Fruit fly (Drosophila melanogaster) whole organism, embryonic: ENCODE results near the gene CG7352.

Source experiments
- B-H2 ChIP-seq: fragments of 200-800 bp; sonication (Bioruptor generic); optimal IDR thresholded peaks from 2 replicates; lab custom pipeline; 2018; ENCODE audit warnings: missing biosample characterization, mild to moderate bottlenecking, missing genetic modification characterization
- CG11247 ChIP-seq: fragments of 200-800 bp; sonication (Bioruptor generic); IDR thresholded peaks from 2 replicates; pipeline ENCODE4 v1.3.6; 2022; ENCODE audit warnings: missing biosample characterization, missing genetic modification characterization
- CG12942 ChIP-seq: fragments of 200-800 bp; sonication (Bioruptor generic); optimal IDR thresholded peaks from 3 replicates; lab custom pipeline; 2016; ENCODE audit warnings: missing biosample characterization, missing genetic modification characterization
- CG13296 ChIP-seq: fragments of 200-800 bp; sonication (Bioruptor generic); optimal IDR thresholded peaks from 3 replicates; lab custom pipeline; 2018; ENCODE audit warnings: missing biosample characterization, mild to moderate bottlenecking, missing genetic modification characterization
- CG17186 ChIP-seq: fragments of 200-800 bp; sonication (Bioruptor generic); optimal IDR thresholded peaks from 3 replicates; lab custom pipeline; 2017; ENCODE audit warnings: missing biosample characterization, missing genetic modification reagents, missing genetic modification characterization
- CG2712 ChIP-seq: fragments of 200-800 bp; optimal IDR thresholded peaks from 3 replicates; lab custom pipeline; 2019; ENCODE audit warnings: missing biosample characterization, mild to moderate bottlenecking, missing genetic modification characterization, moderate library complexity
- CG34224 ChIP-seq: fragments of 200-800 bp; sonication (Bioruptor generic); IDR thresholded peaks from 3 replicates; pipeline ENCODE4 v1.3.6; 2022; ENCODE audit warnings: missing biosample characterization, missing genetic modification characterization; ENCODE audit not compliant: partially characterized antibody
- CG4328 ChIP-seq: fragments of 200-800 bp; sonication (Bioruptor generic); optimal IDR thresholded peaks from 3 replicates; lab custom pipeline; 2017; ENCODE audit warnings: missing biosample characterization, missing genetic modification reagents, missing genetic modification characterization
- CG6654 ChIP-seq: fragments of 200-800 bp; sonication (Bioruptor generic); optimal IDR thresholded peaks from 2 replicates; lab custom pipeline; 2017; ENCODE audit warnings: missing biosample characterization, mild to moderate bottlenecking, missing genetic modification characterization
- CG7372 ChIP-seq: fragments of 200-800 bp; sonication (Bioruptor generic); IDR thresholded peaks from 2 replicates; pipeline ENCODE4 v1.3.6; 2022; ENCODE audit warnings: missing biosample characterization, missing genetic modification characterization
- CG7928 ChIP-seq: fragments of 200-800 bp; sonication (Bioruptor generic); optimal IDR thresholded peaks from 2 replicates; lab custom pipeline; 2017; ENCODE audit warnings: missing biosample characterization, mild to moderate bottlenecking, missing genetic modification characterization
- CkIIα-i1 ChIP-seq: fragments of 200-800 bp; sonication (Bioruptor generic); IDR thresholded peaks from 2 replicates; pipeline ENCODE4 v1.3.6; 2022; ENCODE audit warnings: missing biosample characterization, missing genetic modification characterization
- D ChIP-seq, 2 experiments: fragments of 200-800 bp in 1 of 2; fragments of >200 bp in 1 of 2; sonication (Bioruptor generic) in 1 of 2; optimal IDR thresholded peaks; 2 replicates in 1 of 2; 3 replicates in 1 of 2; lab custom pipeline; 2017; ENCODE audit warnings: mild to moderate bottlenecking in 1 of 2, missing biosample characterization in 1 of 2, missing genetic modification characterization in 1 of 2, missing genetic modification reagents in 1 of 2
- Dll ChIP-seq: fragments of 200-800 bp; sonication (Bioruptor generic); IDR thresholded peaks from 4 replicates; pipeline ENCODE4 v1.3.6; 2022; ENCODE audit warnings: missing biosample characterization, missing genetic modification characterization; ENCODE audit not compliant: partially characterized antibody
- E2f2 ChIP-seq: fragments of 200-800 bp; sonication (Bioruptor generic); IDR thresholded peaks from 2 replicates; pipeline ENCODE4 v1.3.6; 2022; ENCODE audit warnings: missing biosample characterization, missing genetic modification characterization
- Elba2 ChIP-seq: fragments of 200-800 bp; sonication (Bioruptor generic); optimal IDR thresholded peaks from 3 replicates; lab custom pipeline; 2016; ENCODE audit warnings: missing biosample characterization, missing genetic modification characterization
- Ets65A ChIP-seq: fragments of 200-800 bp; sonication (Bioruptor generic); peaks from one replicate; lab custom pipeline; 2016; ENCODE audit warnings: missing biosample characterization, missing genetic modification characterization
- Fer2 ChIP-seq: fragments of 200-800 bp; sonication (Bioruptor generic); optimal IDR thresholded peaks from 2 replicates; lab custom pipeline; 2018; ENCODE audit warnings: missing biosample characterization, mild to moderate bottlenecking, missing genetic modification characterization, moderate library complexity
- Fer3 ChIP-seq: fragments of 200-800 bp; sonication (Bioruptor generic); optimal IDR thresholded peaks from 2 replicates; lab custom pipeline; 2018; ENCODE audit warnings: missing biosample characterization, mild to moderate bottlenecking, missing genetic modification characterization, moderate library complexity
- Kr ChIP-seq: fragments of 200-800 bp; sonication (Bioruptor generic); optimal IDR thresholded peaks from 2 replicates; lab custom pipeline; 2017; ENCODE audit warnings: missing biosample characterization, mild to moderate bottlenecking, missing genetic modification characterization
- Lpt ChIP-seq: fragments of >200 bp; optimal IDR thresholded peaks from 2 replicates; lab custom pipeline; 2018; ENCODE audit warnings: missing biosample characterization, missing genetic modification characterization
- Med ChIP-seq: fragments of 200-800 bp; sonication (Bioruptor generic); peaks from one replicate; lab custom pipeline; 2016; ENCODE audit warnings: missing biosample characterization, missing genetic modification characterization, mild to moderate bottlenecking, inconsistent platforms, moderate library complexity
- Nf-YC ChIP-seq: fragments of 200-800 bp; optimal IDR thresholded peaks from 3 replicates; lab custom pipeline; 2019; ENCODE audit warnings: missing biosample characterization, mild to moderate bottlenecking, missing genetic modification characterization, moderate library complexity
- Ptx1 ChIP-seq: fragments of 200-800 bp; sonication (Bioruptor generic); IDR thresholded peaks from 2 replicates; pipeline ENCODE4 v1.3.6; 2022; ENCODE audit warnings: missing biosample characterization, missing genetic modification characterization
- Stat92E ChIP-seq, 3 experiments: fragments of >200 bp in 2 of 3; fragments of 200-800 bp in 1 of 3; sonication (Bioruptor generic) in 1 of 3; optimal IDR thresholded peaks; 2 replicates each; lab custom pipeline; 2017 to 2019; ENCODE audit warnings: missing biosample characterization in 3 of 3, missing genetic modification characterization in 3 of 3, mild to moderate bottlenecking in 1 of 3, moderate library complexity in 1 of 3
- ab ChIP-seq: fragments of 200-800 bp; sonication (Bioruptor generic); optimal IDR thresholded peaks from 2 replicates; lab custom pipeline; 2016; ENCODE audit warnings: missing biosample characterization, missing genetic modification characterization
- aop ChIP-seq: fragments of 200-800 bp; sonication (Bioruptor generic); IDR thresholded peaks from 2 replicates; pipeline ENCODE4 v1.3.6; 2022; ENCODE audit warnings: missing biosample characterization, missing genetic modification characterization
- cad ChIP-seq: fragments of >200 bp; optimal IDR thresholded peaks from 2 replicates; lab custom pipeline; 2017; ENCODE audit warnings: missing biosample characterization, missing genetic modification characterization
- corto ChIP-seq: fragments of 200-800 bp; sonication (Bioruptor generic); optimal IDR thresholded peaks from 2 replicates; lab custom pipeline; 2016; ENCODE audit warnings: missing biosample characterization, mild to moderate bottlenecking, missing genetic modification characterization, moderate library complexity
- dmrt11E ChIP-seq: fragments of 200-800 bp; sonication (Bioruptor generic); optimal IDR thresholded peaks from 3 replicates; lab custom pipeline; 2018; ENCODE audit warnings: missing biosample characterization, mild to moderate bottlenecking, missing genetic modification characterization, moderate library complexity
- exex ChIP-seq: fragments of 200-800 bp; sonication (Bioruptor generic); optimal IDR thresholded peaks from 4 replicates; lab custom pipeline; 2018; ENCODE audit warnings: missing biosample characterization, mild to moderate bottlenecking, missing genetic modification characterization, moderate library complexity
- grn ChIP-seq: fragments of 200-800 bp; sonication (Bioruptor generic); optimal IDR thresholded peaks from 3 replicates; lab custom pipeline; 2017; ENCODE audit warnings: missing biosample characterization, missing genetic modification characterization
- her ChIP-seq: fragments of 200-800 bp; sonication (Bioruptor generic); optimal IDR thresholded peaks from 2 replicates; lab custom pipeline; 2016; ENCODE audit warnings: missing biosample characterization, missing genetic modification characterization
- insv ChIP-seq, 2 experiments: fragments of 200-800 bp; sonication (Bioruptor generic); optimal IDR thresholded peaks; 3 replicates each; lab custom pipeline; 2016 to 2018; ENCODE audit warnings: missing biosample characterization in 2 of 2, missing genetic modification characterization in 2 of 2
- lab ChIP-seq: fragments of 200-800 bp; sonication (Bioruptor generic); optimal IDR thresholded peaks from 3 replicates; lab custom pipeline; 2017; ENCODE audit warnings: missing biosample characterization, missing genetic modification characterization, mild to moderate bottlenecking, moderate library complexity, missing genetic modification reagents
- lov ChIP-seq, 2 experiments: fragments of 200-800 bp in 1 of 2; fragments of >200 bp in 1 of 2; sonication (Bioruptor generic) in 1 of 2; IDR thresholded peaks in 1 of 2; optimal IDR thresholded peaks in 1 of 2; 2 replicates in 1 of 2; 3 replicates in 1 of 2; pipeline versions ENCODE4 v1.3.6 to Lab custom; 2017 to 2022; ENCODE audit warnings: missing biosample characterization in 1 of 2, missing genetic modification characterization in 1 of 2
- nmo ChIP-seq: fragments of 200-800 bp; sonication (Bioruptor generic); optimal IDR thresholded peaks from 2 replicates; lab custom pipeline; 2018; ENCODE audit warnings: missing biosample characterization, mild to moderate bottlenecking, missing genetic modification characterization, moderate library complexity
- pan ChIP-seq, 4 experiments: fragments of >200 bp in 3 of 4; fragments of 200-800 bp in 1 of 4; sonication (Bioruptor generic) in 1 of 4; optimal IDR thresholded peaks in 3 of 4; IDR thresholded peaks in 1 of 4; 2 replicates each; pipeline versions ENCODE4 v1.3.6 to Lab custom; 2017 to 2022; ENCODE audit warnings: missing biosample characterization in 2 of 4, missing genetic modification characterization in 2 of 4, mixed read lengths in 1 of 4
- sens ChIP-seq: fragments of 200-800 bp; sonication (Bioruptor generic); peaks from one replicate; lab custom pipeline; 2016; ENCODE audit warnings: missing biosample characterization, missing genetic modification characterization
- shn ChIP-seq: fragments of 200-800 bp; sonication (Bioruptor generic); optimal IDR thresholded peaks from 3 replicates; lab custom pipeline; 2016; ENCODE audit warnings: missing biosample characterization, missing genetic modification characterization
- so ChIP-seq: fragments of 200-800 bp; sonication (Bioruptor generic); IDR thresholded peaks from 3 replicates; pipeline ENCODE4 v1.3.6; 2022; ENCODE audit warnings: missing biosample characterization, missing genetic modification characterization
- tll ChIP-seq, 2 experiments: fragments of 200-800 bp in 1 of 2; fragments of >200 bp in 1 of 2; sonication (Bioruptor generic) in 1 of 2; optimal IDR thresholded peaks; 2 replicates each; lab custom pipeline; 2017 to 2019; ENCODE audit warnings: missing biosample characterization in 2 of 2, missing genetic modification characterization in 2 of 2, mild to moderate bottlenecking in 1 of 2, moderate library complexity in 1 of 2

Gene CG7352

dm6 chr3R:8306188-8306926, 41.0 kb upstream of the CG7352 start (continued):
- TF ChIP-seq pan (optimal IDR thresholded peaks at IDR 0.05; lab: Kevin White, UChicago) (no peak), pan (GFP tag; optimal IDR thresholded peaks at IDR 0.05 in 1 of 2, IDR thresholded peaks at IDR 0.05 in 1 of 2) (no peak), insv (GFP tag; optimal IDR thresholded peaks at IDR 0.05; lab: Kevin White, UChicago) (peak; percentile 98 to 100), CG2712 (tag; lab: Kevin White, UChicago) (no peak), lab (no peak), her (GFP tag; lab: Kevin White, UChicago) (no peak), exex (tag; lab: Kevin White, UChicago) (no peak), CG34224 (GFP tag; lab: Robert Waterston, UW) (peak; percentile 47; the same call in 2 of the 3 replicates), B-H2 (GFP tag; lab: Kevin White, UChicago) (no peak), Fer2 (no peak), CG6654 (GFP tag; lab: Kevin White, UChicago) (no peak), Ets65A (GFP tag; lab: Kevin White, UChicago) (no peak), Fer3 (tag; lab: Kevin White, UChicago) (no peak), E2f2 (0 out of 2 replicates have a peak, but pooled peaks have one; percentile 14), CG4328 (GFP tag; lab: Kevin White, UChicago) (no peak), Kr (GFP tag; lab: Kevin White, UChicago) (no peak), grn (no peak), ab (GFP tag; lab: Kevin White, UChicago) (no peak), dmrt11E (no peak), lov (optimal IDR thresholded peaks at IDR 0.05; lab: Kevin White, UChicago) (no peak), lov (GFP tag; IDR thresholded peaks at IDR 0.05; lab: Robert Waterston, UW) (no peak), CG17186 (GFP tag; lab: Kevin White, UChicago) (no peak), Elba2 (GFP tag; lab: Kevin White, UChicago) (no peak), corto (GFP tag; lab: Kevin White, UChicago) (no peak), CG13296 (GFP tag; lab: Kevin White, UChicago) (no peak), CG11247 (GFP tag; lab: Robert Waterston, UW) (no peak), Stat92E (GFP tag; optimal IDR thresholded peaks at IDR 0.05; lab: Kevin White, UChicago) (peak in 1 of 3 experiments; percentile 59), nmo (GFP tag; lab: Kevin White, UChicago) (no peak), CG7372 (GFP tag; lab: Robert Waterston, UW) (no peak), D (optimal IDR thresholded peaks at IDR 0.05; lab: Kevin White, UChicago) (peak; percentile 37), D (GFP tag; optimal IDR thresholded peaks at IDR 0.05; lab: Kevin White, UChicago) (no peak), CG12942 (GFP tag; lab: Kevin White, UChicago) (no peak), Ptx1 (GFP tag; lab: Robert Waterston, UW) (no peak), CG7928 (GFP tag; lab: Kevin White, UChicago) (no peak), Dll (GFP tag; lab: Robert Waterston, UW) (peak; percentile 25; the same call in 1 of the 4 replicates)

DNA sequence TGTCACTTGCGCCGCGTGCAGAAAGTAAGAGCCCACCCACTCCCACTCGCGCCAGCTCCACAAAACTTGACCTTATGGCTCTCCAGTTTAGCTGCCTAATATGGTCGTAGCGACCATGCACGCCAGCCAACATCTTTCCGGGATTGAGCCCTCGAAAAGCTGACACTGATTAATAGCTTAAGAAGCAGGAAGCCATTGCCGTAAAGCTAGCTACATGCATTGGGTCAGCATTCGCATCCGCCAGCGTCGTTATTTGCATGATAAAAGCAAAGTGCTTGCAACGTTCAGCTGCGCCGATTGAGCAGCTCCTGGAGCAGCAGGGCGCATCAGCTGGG, 40.5 kb upstream of the CG7352 start:
- TF ChIP-seq Ets65A (GFP tag; lab: Kevin White, UChicago), result peak; percentile 90
- TF ChIP-seq shn (GFP tag; lab: Kevin White, UChicago), result no peak

DNA sequence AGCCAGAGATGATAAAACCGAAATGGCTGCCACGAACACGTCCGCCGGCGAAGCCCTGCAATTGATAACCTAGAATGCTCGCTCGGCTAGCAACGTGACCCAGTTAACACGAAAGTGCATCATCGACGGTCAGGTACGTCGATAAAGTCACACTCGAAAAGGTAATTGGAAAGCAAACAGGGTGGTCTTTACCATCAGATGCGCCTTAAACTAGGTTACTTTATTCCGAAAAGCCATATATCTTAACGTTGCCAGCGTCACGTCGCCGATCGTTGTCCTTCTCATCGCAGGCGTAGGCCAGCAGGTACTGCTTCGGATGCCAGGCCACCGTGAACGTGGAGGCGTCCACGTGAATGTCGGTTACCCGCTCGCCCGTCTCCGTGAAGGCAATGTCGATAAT, 40.1 kb upstream of the CG7352 start:
- TF ChIP-seq CkIIα-i1 (GFP tag; lab: Robert Waterston, UW) (no peak), Nf-YC (no peak), sens (no peak), cad (GFP tag; lab: Kevin White, UChicago) (peak; percentile 82), Med (GFP tag; lab: Kevin White, UChicago) (peak; percentile 36), aop (no peak), Lpt (GFP tag; lab: Kevin White, UChicago) (no peak), tll (GFP tag; optimal IDR thresholded peaks at IDR 0.05; lab: Kevin White, UChicago) (peak in 1 of 2 experiments; percentile 94), so (GFP tag; lab: Robert Waterston, UW) (no peak)
